Worm (Caenorhabditis elegans): Measurements from ENCODE around the gene Y69H2.17.

ce11 chrV:18721873-18722272 is 37.1 kb downstream of the Y69H2.17 start:
- TF ChIP-seq tbx-37 (GFP tag; conservative IDR thresholded peaks at IDR 0.05) = no peak
- no peak for TF ChIP-seq F13C5.2 (tag; optimal IDR thresholded peaks at IDR 0.05)
- no peak for TF ChIP-seq ama-1 (optimal IDR thresholded peaks at IDR 0.05)
- TF ChIP-seq tbx-11 (GFP tag; IDR thresholded peaks at IDR 0.05) = no peak
- no peak for TF ChIP-seq hmg-4 (GFP tag; optimal IDR thresholded peaks at IDR 0.05)
